Fruit fly (Drosophila melanogaster) whole organism, prepupa: ENCODE data around the gene Amnionless.

Experiments used
- Blimp-1 ChIP-seq: fragments of 200-800 bp; sonication (Bioruptor generic); optimal IDR thresholded peaks from 3 replicates; lab custom pipeline; 2017; ENCODE audit warnings: missing biosample characterization, missing genetic modification characterization, mild to moderate bottlenecking, moderate library complexity, missing genetic modification reagents
- CG10631 ChIP-seq: fragments of 200-800 bp; sonication (Bioruptor generic); optimal IDR thresholded peaks from 2 replicates; lab custom pipeline; 2016; ENCODE audit warnings: missing biosample characterization, missing genetic modification characterization
- CG10669 ChIP-seq: fragments of 200-800 bp; sonication (Bioruptor generic); optimal IDR thresholded peaks from 3 replicates; lab custom pipeline; 2018; ENCODE audit warnings: missing biosample characterization, mild to moderate bottlenecking, missing genetic modification characterization, moderate library complexity
- CG11294 ChIP-seq: fragments of 200-800 bp; sonication (Bioruptor generic); IDR thresholded peaks from 2 replicates; pipeline ENCODE4 v1.3.6; 2022; ENCODE audit warnings: missing biosample characterization, missing genetic modification characterization
- CG11762 ChIP-seq: fragments of 200-800 bp; sonication (Bioruptor generic); optimal IDR thresholded peaks from 3 replicates; lab custom pipeline; 2016; ENCODE audit warnings: missing biosample characterization, missing genetic modification characterization; ENCODE audit not compliant: insufficient read depth
- CG11902 ChIP-seq: fragments of 200-800 bp; sonication (Bioruptor generic); optimal IDR thresholded peaks from 3 replicates; lab custom pipeline; 2016; ENCODE audit warnings: missing biosample characterization, missing genetic modification characterization
- CG1621 ChIP-seq: fragments of 200-800 bp; sonication (Bioruptor generic); optimal IDR thresholded peaks from 3 replicates; lab custom pipeline; 2018; ENCODE audit warnings: missing biosample characterization, mild to moderate bottlenecking, missing genetic modification characterization
- CG16779 ChIP-seq: fragments of 200-800 bp; sonication (Bioruptor generic); optimal IDR thresholded peaks from 3 replicates; lab custom pipeline; 2017; ENCODE audit warnings: missing biosample characterization, mild to moderate bottlenecking, missing genetic modification characterization
- CG3032 ChIP-seq: fragments of 200-800 bp; optimal IDR thresholded peaks from 2 replicates; lab custom pipeline; 2019; ENCODE audit warnings: missing biosample characterization, mild to moderate bottlenecking, missing genetic modification characterization, moderate library complexity
- CG31627 ChIP-seq: fragments of 200-800 bp; sonication (Bioruptor generic); optimal IDR thresholded peaks from 3 replicates; lab custom pipeline; 2016; ENCODE audit warnings: missing biosample characterization, missing genetic modification characterization
- CG32006 ChIP-seq: fragments of 200-800 bp; sonication (Bioruptor generic); optimal IDR thresholded peaks from 3 replicates; lab custom pipeline; 2017; ENCODE audit warnings: missing biosample characterization, mild to moderate bottlenecking, missing genetic modification characterization
- CG34406 ChIP-seq: fragments of 200-800 bp; sonication (Bioruptor generic); optimal IDR thresholded peaks from 3 replicates; lab custom pipeline; 2016; ENCODE audit warnings: missing biosample characterization, missing genetic modification characterization
- CG3919 ChIP-seq: fragments of 200-800 bp; sonication (Bioruptor generic); optimal IDR thresholded peaks from 3 replicates; lab custom pipeline; 2016; ENCODE audit warnings: missing biosample characterization, missing genetic modification characterization
- CG4318 ChIP-seq: fragments of 200-800 bp; sonication (Bioruptor generic); optimal IDR thresholded peaks from 3 replicates; lab custom pipeline; 2017; ENCODE audit warnings: missing biosample characterization, mild to moderate bottlenecking, missing genetic modification characterization
- CG6276 ChIP-seq: fragments of 200-800 bp; sonication (Bioruptor generic); optimal IDR thresholded peaks from 2 replicates; lab custom pipeline; 2017; ENCODE audit warnings: missing biosample characterization, mild to moderate bottlenecking, missing genetic modification characterization
- CG6792 ChIP-seq: fragments of 200-800 bp; sonication (Bioruptor generic); optimal IDR thresholded peaks from 3 replicates; lab custom pipeline; 2016; ENCODE audit warnings: missing biosample characterization, missing genetic modification characterization
- CG6808 ChIP-seq: fragments of 200-800 bp; sonication (Bioruptor generic); optimal IDR thresholded peaks from 3 replicates; lab custom pipeline; 2017; ENCODE audit warnings: missing biosample characterization, missing genetic modification characterization, mild to moderate bottlenecking, moderate library complexity, missing genetic modification reagents
- CG8319 ChIP-seq: fragments of 200-800 bp; sonication (Bioruptor generic); optimal IDR thresholded peaks from 3 replicates; lab custom pipeline; 2016; ENCODE audit warnings: missing biosample characterization, missing genetic modification characterization
- CG8632 ChIP-seq: fragments of 200-800 bp; sonication (Bioruptor generic); optimal IDR thresholded peaks from 3 replicates; lab custom pipeline; 2016; ENCODE audit warnings: missing biosample characterization, missing genetic modification characterization
- CG9139 ChIP-seq: fragments of 200-800 bp; sonication (Bioruptor generic); optimal IDR thresholded peaks from 3 replicates; lab custom pipeline; 2017; ENCODE audit warnings: missing biosample characterization, mild to moderate bottlenecking, missing genetic modification characterization
- Eip78C ChIP-seq: fragments of 200-800 bp; sonication (Bioruptor generic); peaks from one replicate; lab custom pipeline; 2016; ENCODE audit warnings: missing biosample characterization, missing genetic modification characterization
- Eip93F ChIP-seq: fragments of 200-800 bp; sonication (Bioruptor generic); optimal IDR thresholded peaks from 2 replicates; lab custom pipeline; 2016; ENCODE audit warnings: missing biosample characterization, mild to moderate bottlenecking, missing genetic modification characterization
- Ets21C ChIP-seq: fragments of 200-800 bp; sonication (Bioruptor generic); optimal IDR thresholded peaks from 3 replicates; lab custom pipeline; 2016; ENCODE audit warnings: missing biosample characterization, missing genetic modification characterization
- Ets96B ChIP-seq: fragments of 200-800 bp; optimal IDR thresholded peaks from 2 replicates; lab custom pipeline; 2019; ENCODE audit warnings: missing biosample characterization, mild to moderate bottlenecking, missing genetic modification characterization, moderate library complexity
- Hr38 ChIP-seq: sonication (Bioruptor generic); optimal IDR thresholded peaks from 2 replicates; lab custom pipeline; 2016; ENCODE audit warnings: missing biosample characterization, missing genetic modification characterization
- Hr39 ChIP-seq: fragments of 200-800 bp; sonication (Bioruptor generic); optimal IDR thresholded peaks from 2 replicates; lab custom pipeline; 2016; ENCODE audit warnings: missing biosample characterization, missing genetic modification characterization
- Met ChIP-seq: fragments of 200-800 bp; sonication (Bioruptor generic); optimal IDR thresholded peaks from 3 replicates; lab custom pipeline; 2016; ENCODE audit warnings: missing biosample characterization, missing genetic modification characterization
- OdsH ChIP-seq: fragments of 200-800 bp; sonication (Bioruptor generic); optimal IDR thresholded peaks from 3 replicates; lab custom pipeline; 2016; ENCODE audit warnings: missing biosample characterization, missing genetic modification characterization
- Smox ChIP-seq: fragments of 200-800 bp; sonication (Bioruptor generic); optimal IDR thresholded peaks from 3 replicates; lab custom pipeline; 2016; ENCODE audit warnings: missing biosample characterization, missing genetic modification characterization
- Sox102F ChIP-seq: fragments of 200-800 bp; sonication (Bioruptor generic); optimal IDR thresholded peaks from 2 replicates; lab custom pipeline; 2016; ENCODE audit warnings: missing biosample characterization, mild to moderate bottlenecking, missing genetic modification characterization
- Sox14 ChIP-seq: fragments of 200-800 bp; sonication (Bioruptor generic); optimal IDR thresholded peaks from 3 replicates; lab custom pipeline; 2016; ENCODE audit warnings: missing biosample characterization, missing genetic modification characterization
- Sox15 ChIP-seq: fragments of 200-800 bp; sonication (Bioruptor generic); optimal IDR thresholded peaks from 3 replicates; lab custom pipeline; 2016; ENCODE audit warnings: missing biosample characterization, missing genetic modification characterization
- achi ChIP-seq: fragments of 200-800 bp; sonication (Bioruptor generic); optimal IDR thresholded peaks from 3 replicates; lab custom pipeline; 2016; ENCODE audit warnings: missing biosample characterization, missing genetic modification characterization
- dac ChIP-seq: fragments of 200-800 bp; sonication (Bioruptor generic); optimal IDR thresholded peaks from 2 replicates; lab custom pipeline; 2017; ENCODE audit warnings: missing biosample characterization, mild to moderate bottlenecking, missing genetic modification characterization
- dsx ChIP-seq: fragments of 200-800 bp; optimal IDR thresholded peaks from 3 replicates; lab custom pipeline; 2019; ENCODE audit warnings: missing biosample characterization, mild to moderate bottlenecking, missing genetic modification characterization, moderate library complexity; ENCODE audit not compliant: poor library complexity, severe bottlenecking
- fd59A ChIP-seq: fragments of 200-800 bp; sonication (Bioruptor generic); optimal IDR thresholded peaks from 2 replicates; lab custom pipeline; 2017; ENCODE audit warnings: missing biosample characterization, mild to moderate bottlenecking, missing genetic modification characterization, missing genetic modification reagents
- fkh ChIP-seq: fragments of 200-800 bp; sonication (Bioruptor generic); optimal IDR thresholded peaks from 3 replicates; lab custom pipeline; 2017; ENCODE audit warnings: missing biosample characterization, mild to moderate bottlenecking, missing genetic modification characterization, moderate library complexity
- lz ChIP-seq: fragments of 200-800 bp; sonication (Bioruptor generic); optimal IDR thresholded peaks from 3 replicates; lab custom pipeline; 2016; ENCODE audit warnings: missing biosample characterization, missing genetic modification characterization
- net ChIP-seq: fragments of 200-800 bp; sonication (Bioruptor generic); optimal IDR thresholded peaks from 3 replicates; lab custom pipeline; 2016; ENCODE audit warnings: missing biosample characterization, missing genetic modification characterization
- ss ChIP-seq, 2 experiments: fragments of 200-800 bp; sonication (Bioruptor generic); optimal IDR thresholded peaks; 2 replicates in 1 of 2; 3 replicates in 1 of 2; lab custom pipeline; 2017 to 2018; ENCODE audit warnings: mild to moderate bottlenecking in 2 of 2, missing biosample characterization in 2 of 2, missing genetic modification characterization in 2 of 2, moderate library complexity in 1 of 2
- topi ChIP-seq: fragments of 200-800 bp; sonication (Bioruptor generic); optimal IDR thresholded peaks from 3 replicates; lab custom pipeline; 2016; ENCODE audit warnings: missing biosample characterization, missing genetic modification characterization
- vri ChIP-seq: fragments of 200-800 bp; sonication (Bioruptor generic); optimal IDR thresholded peaks from 3 replicates; lab custom pipeline; 2016; ENCODE audit warnings: missing biosample characterization, mild to moderate bottlenecking, missing genetic modification characterization

Amnionless gene

DNA sequence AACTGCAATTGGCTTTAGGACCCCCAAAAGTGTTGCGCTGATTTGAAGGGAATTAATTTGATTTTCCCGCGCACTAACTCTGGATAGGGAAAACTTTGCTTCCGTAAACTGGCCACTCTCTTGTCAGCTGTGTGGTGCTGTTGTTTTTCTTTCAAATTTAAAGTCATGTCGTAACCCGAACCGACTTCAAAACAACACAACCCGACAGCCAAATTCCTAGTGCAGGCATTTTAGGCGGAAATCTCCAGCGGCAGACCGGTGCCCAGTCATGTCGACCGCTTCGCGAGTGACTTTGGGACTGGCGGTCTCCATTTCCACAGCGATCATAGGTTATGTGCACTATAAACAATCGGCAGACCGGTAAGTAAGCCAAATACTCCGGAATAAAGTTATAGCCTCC is 3.4 kb upstream of the Amnionless start, which contains the start of gene CG11562:
Gene CG11562, plus strand, starts transcription at position 119 of the 400 bp plus-strand sequence.
- no peak for TF ChIP-seq Ets96B
- no peak for TF ChIP-seq CG8632 (GFP tag; lab: Kevin White, UChicago)
- TF ChIP-seq achi = no peak
- TF ChIP-seq Eip78C = peak; percentile 18

DNA sequence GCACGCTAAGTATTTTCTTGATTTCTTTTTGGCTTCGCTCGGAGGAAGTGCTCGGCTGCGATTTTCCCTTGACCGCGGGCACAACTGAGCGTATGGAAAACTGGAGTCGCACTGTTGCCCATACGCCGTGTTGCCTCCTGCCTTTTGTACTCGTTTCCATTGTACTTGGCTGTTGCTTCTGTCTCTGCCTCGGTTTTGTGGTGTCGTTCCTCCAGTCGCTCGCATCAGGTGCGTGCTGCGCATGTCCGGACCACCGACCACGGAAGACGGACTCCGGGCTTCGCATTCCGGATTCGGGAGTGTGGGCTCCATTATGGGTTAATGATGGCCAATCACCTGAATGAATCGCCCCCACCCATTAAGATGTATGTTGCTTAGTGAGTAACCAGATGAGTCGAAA is 2.7 kb upstream of the Amnionless start, which contains the start of gene CG3625:
Gene CG3625, minus strand, starts transcription at position 139 of the 400 bp plus-strand sequence.
- TF ChIP-seq Hr38 (GFP tag; lab: Kevin White, UChicago) (no peak), CG6276 (GFP tag; lab: Kevin White, UChicago) (no peak), fd59A (GFP tag; lab: Kevin White, UChicago) (no peak), ss (GFP tag; optimal IDR thresholded peaks at IDR 0.05; lab: Kevin White, UChicago) (no peak), CG6792 (GFP tag; lab: Kevin White, UChicago) (no peak), CG32006 (no peak), CG11902 (GFP tag; lab: Kevin White, UChicago) (no peak), dac (GFP tag; lab: Kevin White, UChicago) (no peak), Eip93F (GFP tag; lab: Kevin White, UChicago) (no peak), CG3032 (tag; lab: Kevin White, UChicago) (no peak), Met (GFP tag; lab: Kevin White, UChicago) (no peak)

DNA sequence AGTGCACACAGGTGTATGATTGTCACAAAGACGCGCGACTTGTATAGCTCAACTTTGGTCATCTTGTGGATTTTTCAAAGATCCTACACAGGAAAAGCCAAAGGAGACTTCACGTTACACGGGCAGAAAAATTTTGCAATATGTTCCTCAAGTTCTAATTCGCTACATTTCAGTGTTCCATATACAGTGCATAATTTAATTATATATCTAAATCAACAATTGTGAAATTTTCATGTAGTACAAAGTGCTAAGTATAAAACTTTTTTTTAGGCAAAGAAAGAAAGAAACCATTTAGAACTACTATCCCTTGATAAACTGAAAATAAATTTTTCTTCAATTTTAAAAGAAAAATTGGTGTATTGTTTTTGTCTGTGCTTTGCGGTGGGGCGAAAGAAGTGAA is 2.0 kb upstream of the Amnionless start:
- TF ChIP-seq CG11902 (GFP tag; lab: Kevin White, UChicago) = no peak
- peak; percentile 54 for TF ChIP-seq Eip78C

DNA sequence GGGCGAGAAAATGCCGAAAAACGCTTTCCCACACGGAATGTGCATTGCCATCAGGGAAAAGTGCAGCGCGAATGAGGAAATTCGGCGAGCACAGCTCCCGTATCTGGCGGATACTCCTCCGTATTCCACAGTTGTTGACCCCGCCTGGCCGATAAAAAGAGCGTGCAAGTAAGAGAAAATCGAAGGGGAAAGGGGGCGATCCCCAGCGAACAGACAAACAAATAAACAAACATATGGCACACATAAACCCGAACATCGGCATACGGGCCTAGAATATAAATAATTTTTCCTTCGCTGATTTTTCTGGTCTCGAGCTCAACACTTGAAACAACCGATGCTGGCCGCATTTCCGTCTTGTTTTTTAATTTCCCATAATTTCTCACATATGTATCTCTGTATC is 1.4 kb upstream of the Amnionless start:
- TF ChIP-seq CG34406 (GFP tag; lab: Kevin White, UChicago) = no peak
- TF ChIP-seq CG1621 (tag; lab: Kevin White, UChicago) = peak; percentile 7

DNA sequence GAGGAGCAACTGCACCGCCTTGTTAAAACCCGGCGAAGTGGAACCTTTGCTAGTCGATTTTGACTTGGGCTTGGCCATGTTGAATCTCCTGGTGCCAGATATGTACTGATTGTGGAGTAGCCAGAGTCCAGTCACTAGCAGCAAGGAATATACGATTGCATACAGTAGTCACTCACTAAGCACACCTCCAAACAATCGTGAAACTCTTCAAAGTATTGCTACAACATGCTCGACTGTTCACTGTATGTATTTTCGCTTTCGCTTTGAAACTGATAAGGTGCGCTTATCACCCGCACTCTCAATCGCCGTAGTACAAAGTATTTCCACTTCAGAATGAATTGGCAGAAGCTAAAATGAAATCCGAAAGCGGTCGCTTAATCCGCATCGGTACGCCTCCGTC is 2.5 kb downstream of the Amnionless start:
- TF ChIP-seq CG11762 (GFP tag; lab: Kevin White, UChicago) (peak; percentile 62), CG31627 (peak; percentile 82), topi (peak; percentile 81), Ets21C (GFP tag; lab: Kevin White, UChicago) (peak; percentile 66), Blimp-1 (GFP tag; lab: Kevin White, UChicago) (no peak), Eip78C (peak; percentile 91), CG3919 (GFP tag; lab: Kevin White, UChicago) (peak; percentile 86), CG9139 (peak; percentile 58), CG6808 (GFP tag; lab: Kevin White, UChicago) (peak; percentile 71), CG16779 (tag; lab: Kevin White, UChicago) (peak; percentile 86), CG10631 (peak; percentile 52), lz (GFP tag; lab: Kevin White, UChicago) (peak; percentile 73), CG4318 (GFP tag; lab: Kevin White, UChicago) (no peak), CG10669 (GFP tag; lab: Kevin White, UChicago) (peak; percentile 67), Hr38 (GFP tag; lab: Kevin White, UChicago) (no peak), CG1621 (tag; lab: Kevin White, UChicago) (peak; percentile 74), Ets96B (peak; percentile 41), Sox15 (GFP tag; lab: Kevin White, UChicago) (peak; percentile 49), CG3032 (tag; lab: Kevin White, UChicago) (peak; percentile 40), Smox (no peak), CG32006 (peak; percentile 54), OdsH (peak; percentile 70), fkh (GFP tag; lab: Kevin White, UChicago) (no peak), net (GFP tag; lab: Kevin White, UChicago) (peak; percentile 80), Hr39 (GFP tag; lab: Kevin White, UChicago) (peak; percentile 84), dsx (GFP tag; lab: Kevin White, UChicago) (peak; percentile 88), Sox102F (GFP tag; lab: Kevin White, UChicago) (peak; percentile 85), vri (GFP tag; lab: Kevin White, UChicago) (peak; percentile 90), dac (GFP tag; lab: Kevin White, UChicago) (no peak), CG8319 (peak; percentile 44), Sox14 (GFP tag; lab: Kevin White, UChicago) (peak; percentile 87), Met (GFP tag; lab: Kevin White, UChicago) (peak; percentile 84), ss (GFP tag; optimal IDR thresholded peaks at IDR 0.05; lab: Kevin White, UChicago) (peak; percentile 64 to 82), CG11294 (GFP tag; lab: Robert Waterston, UW) (peak; percentile 35; the same call in 1 of the 2 replicates)
